Fruit fly (Drosophila melanogaster) whole organism, adult: ENCODE measurements around the gene CG5188.

Experiments used
- CG11617 ChIP-seq: fragments of 200-800 bp; sonication (Bioruptor generic); optimal IDR thresholded peaks from 2 replicates; lab custom pipeline; 2017; ENCODE audit warnings: mild to moderate bottlenecking, missing biosample characterization, missing genetic modification reagents, missing genetic modification characterization
- CG12768 ChIP-seq: fragments of 200-800 bp; sonication (Bioruptor generic); optimal IDR thresholded peaks from 2 replicates; lab custom pipeline; 2017; ENCODE audit warnings: missing biosample characterization, missing genetic modification characterization, mild to moderate bottlenecking, moderate library complexity, missing genetic modification reagents
- CG14711 ChIP-seq: fragments of 200-800 bp; sonication (Bioruptor generic); optimal IDR thresholded peaks from 2 replicates; lab custom pipeline; 2018; ENCODE audit warnings: missing biosample characterization, mild to moderate bottlenecking, missing genetic modification characterization, moderate library complexity
- CG1620 ChIP-seq: fragments of 200-800 bp; sonication (Bioruptor generic); optimal IDR thresholded peaks from 2 replicates; lab custom pipeline; 2016; ENCODE audit warnings: missing biosample characterization, missing genetic modification characterization
- CG33017 ChIP-seq: fragments of 200-800 bp; sonication (Bioruptor generic); optimal IDR thresholded peaks from 2 replicates; lab custom pipeline; 2018; ENCODE audit warnings: missing biosample characterization, mild to moderate bottlenecking, missing genetic modification characterization, moderate library complexity
- CG5204 ChIP-seq: fragments of 200-800 bp; sonication (Bioruptor generic); optimal IDR thresholded peaks from 2 replicates; lab custom pipeline; 2016; ENCODE audit warnings: missing biosample characterization, missing genetic modification characterization
- CG7045 ChIP-seq: fragments of 200-800 bp; sonication (Bioruptor generic); optimal IDR thresholded peaks from 2 replicates; lab custom pipeline; 2017; ENCODE audit warnings: missing biosample characterization, mild to moderate bottlenecking, missing genetic modification characterization
- CG7101 ChIP-seq: fragments of 200-800 bp; sonication (Bioruptor generic); optimal IDR thresholded peaks from 2 replicates; lab custom pipeline; 2018; ENCODE audit warnings: missing biosample characterization, mild to moderate bottlenecking, missing genetic modification characterization, moderate library complexity
- Crg-1 ChIP-seq: fragments of 200-800 bp; sonication (Bioruptor generic); optimal IDR thresholded peaks from 2 replicates; lab custom pipeline; 2016; ENCODE audit warnings: missing biosample characterization, missing genetic modification characterization
- Mnt ChIP-seq: fragments of 200-800 bp; sonication (Bioruptor generic); optimal IDR thresholded peaks from 2 replicates; lab custom pipeline; 2016; ENCODE audit warnings: missing biosample characterization, mild to moderate bottlenecking, missing genetic modification characterization
- bab1 ChIP-seq: fragments of 200-800 bp; sonication (Bioruptor generic); optimal IDR thresholded peaks from 3 replicates; lab custom pipeline; 2019; ENCODE audit warnings: missing biosample characterization, mild to moderate bottlenecking, missing genetic modification characterization, moderate library complexity
- cic ChIP-seq: fragments of 200-800 bp; sonication (Bioruptor generic); optimal IDR thresholded peaks from 2 replicates; lab custom pipeline; 2017; ENCODE audit warnings: missing biosample characterization, mild to moderate bottlenecking, missing genetic modification characterization, moderate library complexity
- cnc ChIP-seq, 2 experiments: fragments of >200 bp; optimal IDR thresholded peaks; 2 replicates each; lab custom pipeline; 2017
- kay ChIP-seq: fragments of 200-800 bp; sonication (Bioruptor generic); peaks from one replicate; lab custom pipeline; 2016; ENCODE audit warnings: missing biosample characterization, missing genetic modification characterization, borderline replicate concordance
- ovo ChIP-seq: fragments of 200-800 bp; sonication (Bioruptor generic); optimal IDR thresholded peaks from 2 replicates; lab custom pipeline; 2016; ENCODE audit warnings: missing biosample characterization, missing genetic modification characterization
- pad ChIP-seq: fragments of 200-800 bp; sonication (Bioruptor generic); optimal IDR thresholded peaks from 3 replicates; lab custom pipeline; 2017; ENCODE audit warnings: missing biosample characterization, missing genetic modification characterization, mild to moderate bottlenecking, moderate library complexity, missing genetic modification reagents
- tj ChIP-seq: fragments of 200-800 bp; sonication (Bioruptor generic); optimal IDR thresholded peaks from 3 replicates; lab custom pipeline; 2017; ENCODE audit warnings: missing biosample characterization, mild to moderate bottlenecking, missing genetic modification characterization, moderate library complexity
- toe ChIP-seq: fragments of 200-800 bp; sonication (Bioruptor generic); optimal IDR thresholded peaks from 2 replicates; lab custom pipeline; 2016; ENCODE audit warnings: missing biosample characterization, missing genetic modification characterization

CG5188 gene

dm6 chr2L:10435606-10436160 lies 7.1 kb downstream of the CG5188 start, which contains the start of the genes TBC1D16 and holn1:
Gene TBC1D16, minus strand, starts transcription at chr2L:10435656.
Gene holn1, plus strand, starts transcription at chr2L:10435995.
- peak; percentile 21 for TF ChIP-seq CG14711 (tag; lab: Kevin White, UChicago)
- TF ChIP-seq CG7101 (tag; lab: Kevin White, UChicago), result peak; percentile 35
- no peak for TF ChIP-seq cic

dm6 chr2L:10437317-10437716 lies 8.7 kb downstream of the CG5188 start, which contains the start of gene STUB1:
Gene STUB1, plus strand, starts transcription at chr2L:10437548.
- peak; percentile 95 for TF ChIP-seq CG14711 (tag; lab: Kevin White, UChicago)
- TF ChIP-seq kay (GFP tag; lab: Kevin White, UChicago), result no peak
- TF ChIP-seq bab1 (GFP tag; lab: Kevin White, UChicago), result peak; percentile 71

- no peak for TF ChIP-seq CG11617 (GFP tag; lab: Kevin White, UChicago)
Observed at dm6 chr2L:10439174-10439573, 10.5 kb downstream of the CG5188 start, which contains the start of gene Nse4. Gene Nse4, plus strand, starts transcription at chr2L:10439440.

dm6 chr2L:10442048-10442790 lies 13.6 kb downstream of the CG5188 start, which contains the start of gene loh:
Gene loh, plus strand, starts transcription at chr2L:10442534.
- TF ChIP-seq CG5204 (GFP tag; lab: Kevin White, UChicago) (no peak), pad (GFP tag; lab: Kevin White, UChicago) (no peak), CG7045 (GFP tag; lab: Kevin White, UChicago) (no peak), ovo (no peak), cnc (optimal IDR thresholded peaks at IDR 0.05; lab: Kevin White, UChicago) (no peak), Mnt (GFP tag; lab: Kevin White, UChicago) (no peak), tj (no peak), CG33017 (tag; lab: Kevin White, UChicago) (no peak), CG1620 (GFP tag; lab: Kevin White, UChicago) (no peak), cic (no peak), CG7101 (tag; lab: Kevin White, UChicago) (no peak), Crg-1 (GFP tag; lab: Kevin White, UChicago) (no peak)

dm6 chr2L:10452296-10452695 lies 23.7 kb downstream of the CG5188 start, which contains the start of gene ppk10:
Gene ppk10, minus strand, starts transcription at chr2L:10452396.
- TF ChIP-seq kay (GFP tag; lab: Kevin White, UChicago) (no peak), CG14711 (tag; lab: Kevin White, UChicago) (no peak), cnc (optimal IDR thresholded peaks at IDR 0.05; lab: Kevin White, UChicago) (no peak), Mnt (GFP tag; lab: Kevin White, UChicago) (no peak)

dm6 chr2L:10455944-10456520 lies 27.4 kb downstream of the CG5188 start:
- TF ChIP-seq kay (GFP tag; lab: Kevin White, UChicago) (no peak), cic (peak; percentile 52), CG33017 (tag; lab: Kevin White, UChicago) (no peak), CG5204 (GFP tag; lab: Kevin White, UChicago) (no peak)

dm6 chr2L:10457191-10457899 lies 28.7 kb downstream of the CG5188 start, which contains the start of the genes LManI and LManII:
Gene LManI, minus strand, starts transcription at chr2L:10457241.
Gene LManII, plus strand, starts transcription at chr2L:10457658.
- TF ChIP-seq bab1 (GFP tag; lab: Kevin White, UChicago) (no peak), CG33017 (tag; lab: Kevin White, UChicago) (peak; percentile 9), toe (GFP tag; lab: Kevin White, UChicago) (no peak), cic (peak; percentile 34), CG1620 (GFP tag; lab: Kevin White, UChicago) (no peak), cnc (optimal IDR thresholded peaks at IDR 0.05; lab: Kevin White, UChicago) (no peak), Mnt (GFP tag; lab: Kevin White, UChicago) (peak; percentile 9), pad (GFP tag; lab: Kevin White, UChicago) (no peak), CG12768 (GFP tag; lab: Kevin White, UChicago) (peak; percentile 12), kay (GFP tag; lab: Kevin White, UChicago) (peak; percentile 70), tj (peak; percentile 73)
